Worm (Caenorhabditis elegans) whole organism, L4 larva: ENCODE measurements around the gene ccpp-6.

Experiments used
- F10B5.3 ChIP-seq: sonication (generic microtip); optimal IDR thresholded peaks from 2 replicates; lab custom pipeline; 2016; ENCODE audit warnings: mild to moderate bottlenecking, missing genetic modification characterization, missing compliant biosample characterization
- F26F4.8 ChIP-seq: fragments of 200-800 bp; sonication (Bioruptor generic); conservative IDR thresholded peaks from 2 replicates; pipeline ENCODE4 v1.3.6; 2022; ENCODE audit warnings: missing genetic modification characterization, missing compliant biosample characterization
- R02D3.7 ChIP-seq: fragments of 150-350 bp; sonication (generic microtip); optimal IDR thresholded peaks from 3 replicates; lab custom pipeline; 2014; ENCODE audit warnings: missing biosample characterization, missing genetic modification characterization
- Y105C5A.15 ChIP-seq: fragments of 200-800 bp; sonication (Bioruptor generic); IDR thresholded peaks from 2 replicates; pipeline ENCODE4 v1.3.6; 2022; ENCODE audit warnings: missing genetic modification characterization, missing compliant biosample characterization
- Y48G9A.11 ChIP-seq: fragments of 200-800 bp; sonication (Bioruptor generic); IDR thresholded peaks from 2 replicates; pipeline ENCODE4 v1.3.6; 2022; ENCODE audit warnings: missing genetic modification reagents, missing genetic modification characterization, missing compliant biosample characterization
- ZK337.2 ChIP-seq: fragments of 200-800 bp; sonication (Bioruptor generic); IDR thresholded peaks from 2 replicates; pipeline ENCODE4 v1.3.6; 2022; ENCODE audit warnings: missing genetic modification reagents, missing genetic modification characterization, missing compliant biosample characterization
- ZK546.5 ChIP-seq, 2 experiments: sonication (generic microtip); optimal IDR thresholded peaks; 2 replicates each; lab custom pipeline; 2017; ENCODE audit warnings: missing biosample characterization in 2 of 2, missing genetic modification characterization in 2 of 2
- ceh-28 ChIP-seq: fragments of 150-350 bp; optimal IDR thresholded peaks from 2 replicates; lab custom pipeline; 2014; ENCODE audit warnings: missing biosample characterization, missing genetic modification reagents, missing genetic modification characterization
- ceh-32 ChIP-seq: sonication (generic microtip); optimal IDR thresholded peaks from 2 replicates; lab custom pipeline; 2016; ENCODE audit warnings: mild to moderate bottlenecking, missing genetic modification characterization, missing compliant biosample characterization; ENCODE audit not compliant: poor library complexity
- ces-1 ChIP-seq: fragments of 150-350 bp; sonication (generic microtip); optimal IDR thresholded peaks from 4 replicates; lab custom pipeline; 2014; ENCODE audit warnings: missing biosample characterization, missing genetic modification reagents, missing genetic modification characterization
- ctbp-1 ChIP-seq: fragments of 200-800 bp; sonication (Bioruptor generic); IDR thresholded peaks from 2 replicates; pipeline ENCODE4 v1.3.6; 2022; ENCODE audit warnings: missing genetic modification reagents, missing genetic modification characterization, missing compliant biosample characterization
- daf-8 ChIP-seq: fragments of 200-800 bp; sonication (Bioruptor generic); IDR thresholded peaks from 2 replicates; pipeline ENCODE4 v1.3.6; 2022; ENCODE audit warnings: missing genetic modification characterization, missing compliant biosample characterization
- dmd-8 ChIP-seq: fragments of 200-800 bp; sonication (Bioruptor generic); IDR thresholded peaks from 2 replicates; pipeline ENCODE4 v1.3.6; 2022; ENCODE audit warnings: missing genetic modification characterization, missing compliant biosample characterization
- dmd-9 ChIP-seq: fragments of 200-800 bp; sonication (Bioruptor generic); IDR thresholded peaks from 2 replicates; pipeline ENCODE4 v1.3.6; 2022; ENCODE audit warnings: missing genetic modification reagents, missing genetic modification characterization, missing compliant biosample characterization
- dpl-1 ChIP-seq: fragments of 150-350 bp; optimal IDR thresholded peaks from 2 replicates; lab custom pipeline; 2014; ENCODE audit warnings: missing biosample characterization, missing genetic modification reagents, missing genetic modification characterization
- egl-43 ChIP-seq: fragments of 200-800 bp; sonication (Bioruptor generic); IDR thresholded peaks from 2 replicates; pipeline ENCODE4 v1.3.6; 2022; ENCODE audit warnings: missing genetic modification reagents, missing genetic modification characterization, missing compliant biosample characterization
- hlh-11 ChIP-seq: fragments of 200-800 bp; sonication (Bioruptor generic); optimal IDR thresholded peaks from 2 replicates; lab custom pipeline; 2018; ENCODE audit warnings: mild to moderate bottlenecking, missing genetic modification characterization, missing compliant biosample characterization
- hlh-30 ChIP-seq: sonication (generic microtip); optimal IDR thresholded peaks from 2 replicates; lab custom pipeline; 2017; ENCODE audit warnings: antibody characterized with exemption, mild to moderate bottlenecking, missing genetic modification characterization, missing compliant biosample characterization; ENCODE audit not compliant: insufficient read depth
- jun-1 ChIP-seq: fragments of 150-350 bp; optimal IDR thresholded peaks from 2 replicates; lab custom pipeline; 2014; ENCODE audit warnings: missing biosample characterization, missing genetic modification reagents, missing genetic modification characterization
- lim-7 ChIP-seq: fragments of 200-800 bp; sonication (Bioruptor generic); IDR thresholded peaks from 2 replicates; pipeline ENCODE4 v1.3.6; 2022; ENCODE audit warnings: missing genetic modification characterization, missing compliant biosample characterization
- lin-15B ChIP-seq: fragments of 150-350 bp; sonication (generic microtip); optimal IDR thresholded peaks from 3 replicates; lab custom pipeline; 2014; ENCODE audit warnings: missing biosample characterization, missing genetic modification characterization
- lin-29 ChIP-seq: fragments of 200-800 bp; sonication (Bioruptor generic); IDR thresholded peaks from 2 replicates; pipeline ENCODE4 v1.3.6; 2022; ENCODE audit warnings: missing genetic modification reagents, missing genetic modification characterization, missing compliant biosample characterization
- lin-38 ChIP-seq: fragments of 200-800 bp; sonication (Bioruptor generic); IDR thresholded peaks from 2 replicates; pipeline ENCODE4 v1.3.6; 2022; ENCODE audit warnings: missing genetic modification reagents, missing genetic modification characterization, missing compliant biosample characterization
- lin-39 ChIP-seq: fragments of 150-350 bp; optimal IDR thresholded peaks from 2 replicates; lab custom pipeline; 2014; ENCODE audit warnings: missing biosample characterization, missing genetic modification reagents, missing genetic modification characterization
- lir-3 ChIP-seq: sonication (generic microtip); optimal IDR thresholded peaks from 2 replicates; lab custom pipeline; 2016; ENCODE audit warnings: mild to moderate bottlenecking, missing genetic modification characterization, missing compliant biosample characterization
- lsy-2 ChIP-seq, 2 experiments: fragments of 150-350 bp in 1 of 2; sonication (generic microtip) in 1 of 2; optimal IDR thresholded peaks; 2 replicates each; lab custom pipeline; 2014 to 2017; ENCODE audit warnings: missing biosample characterization in 2 of 2, missing genetic modification characterization in 2 of 2
- mxl-2 ChIP-seq: fragments of 200-800 bp; sonication (Bioruptor generic); conservative IDR thresholded peaks from 2 replicates; pipeline ENCODE4 v1.3.6; 2022; ENCODE audit warnings: missing genetic modification reagents, missing genetic modification characterization, missing compliant biosample characterization
- nhr-102 ChIP-seq: sonication (generic microtip); optimal IDR thresholded peaks from 2 replicates; lab custom pipeline; 2016; ENCODE audit warnings: mild to moderate bottlenecking, missing genetic modification characterization, moderate library complexity, missing compliant biosample characterization
- nhr-11 ChIP-seq: fragments of 150-350 bp; optimal IDR thresholded peaks from 2 replicates; lab custom pipeline; 2014; ENCODE audit warnings: missing biosample characterization, missing genetic modification characterization
- nhr-111 ChIP-seq: fragments of 200-800 bp; sonication (Bioruptor generic); optimal IDR thresholded peaks from 2 replicates; lab custom pipeline; 2018; ENCODE audit warnings: mild to moderate bottlenecking, missing genetic modification characterization, missing compliant biosample characterization
- nhr-237 ChIP-seq: sonication (generic microtip); optimal IDR thresholded peaks from 2 replicates; lab custom pipeline; 2017; ENCODE audit warnings: missing biosample characterization, missing genetic modification characterization
- nhr-28 ChIP-seq: fragments of 150-350 bp; optimal IDR thresholded peaks from 2 replicates; lab custom pipeline; 2014; ENCODE audit warnings: missing biosample characterization, missing genetic modification characterization
- nhr-76 ChIP-seq: fragments of 150-350 bp; optimal IDR thresholded peaks from 2 replicates; lab custom pipeline; 2014; ENCODE audit warnings: missing biosample characterization, missing genetic modification characterization
- php-3 ChIP-seq: fragments of 200-800 bp; sonication (Bioruptor generic); IDR thresholded peaks from 2 replicates; pipeline ENCODE4 v1.3.6; 2022; ENCODE audit warnings: missing genetic modification reagents, missing genetic modification characterization, missing compliant biosample characterization
- sdz-12 ChIP-seq: fragments of 200-800 bp; sonication (Bioruptor generic); optimal IDR thresholded peaks from 2 replicates; lab custom pipeline; 2018; ENCODE audit warnings: mild to moderate bottlenecking, missing genetic modification characterization, missing compliant biosample characterization
- set-16 ChIP-seq: fragments of 200-800 bp; sonication (Bioruptor generic); IDR thresholded peaks from 2 replicates; pipeline ENCODE4 v1.3.6; 2022; ENCODE audit warnings: missing genetic modification reagents, missing genetic modification characterization, missing compliant biosample characterization
- skn-1 ChIP-seq: fragments of 150-350 bp; optimal IDR thresholded peaks from 2 replicates; lab custom pipeline; 2014; ENCODE audit warnings: missing biosample characterization, missing genetic modification characterization
- tag-97 ChIP-seq: fragments of 200-800 bp; sonication (Bioruptor generic); IDR thresholded peaks from 2 replicates; pipeline ENCODE4 v1.3.6; 2022; ENCODE audit warnings: missing genetic modification characterization, missing compliant biosample characterization
- tra-1 ChIP-seq: fragments of 200-800 bp; sonication (Bioruptor generic); IDR thresholded peaks from 2 replicates; pipeline ENCODE4 v1.3.6; 2022; ENCODE audit warnings: missing genetic modification reagents, missing genetic modification characterization, missing compliant biosample characterization
- unc-39 ChIP-seq: sonication (generic microtip); optimal IDR thresholded peaks from 2 replicates; lab custom pipeline; 2017; ENCODE audit warnings: missing biosample characterization, missing genetic modification characterization
- unc-62 ChIP-seq, 3 experiments: fragments of 150-350 bp in 1 of 3; sonication (generic microtip); optimal IDR thresholded peaks in 2 of 3; peaks in 1 of 3; 1 replicate in 1 of 3; 2 replicates in 2 of 3; lab custom pipeline; 2014 to 2017; ENCODE audit warnings: missing biosample characterization in 3 of 3, missing genetic modification characterization in 3 of 3, missing genetic modification reagents in 3 of 3, missing genotype in 1 of 3
- zfp-3 ChIP-seq: fragments of 200-800 bp; sonication (Bioruptor generic); conservative IDR thresholded peaks from 2 replicates; pipeline ENCODE4 v1.3.6; 2022; ENCODE audit warnings: missing genetic modification reagents, missing genetic modification characterization, missing compliant biosample characterization

Gene ccpp-6

ce11 chrII:5379614-5380077 lies 7.5 kb downstream of the ccpp-6 start, which contains the start of gene pkc-3 (continued):
- no peak for TF ChIP-seq ZK337.2 (GFP tag; lab: Robert Waterston, UW)
- TF ChIP-seq ZK546.5 (tag; optimal IDR thresholded peaks at IDR 0.05; lab: Kevin White, UChicago) = no peak
- TF ChIP-seq dmd-8 = 0 out of 2 replicates have a peak, but pooled peaks have one; percentile 52
- no peak for TF ChIP-seq nhr-237 (tag; lab: Kevin White, UChicago)
- TF ChIP-seq lin-38 = peak; percentile 79
- TF ChIP-seq F10B5.3 (tag; lab: Kevin White, UChicago) = no peak
- TF ChIP-seq Y48G9A.11 (GFP tag; lab: Robert Waterston, UW) = no peak

- TF ChIP-seq ZK337.2 (GFP tag; lab: Robert Waterston, UW) (no peak), zfp-3 (GFP tag; lab: Robert Waterston, UW) (no peak), F26F4.8 (GFP tag; lab: Robert Waterston, UW) (no peak), ces-1 (no peak), lim-7 (GFP tag; lab: Robert Waterston, UW) (no peak), nhr-76 (tag; lab: Kevin White, UChicago) (no peak), tra-1 (no peak), mxl-2 (GFP tag; lab: Robert Waterston, UW) (no peak), nhr-111 (GFP tag; lab: Kevin White, UChicago) (no peak), ctbp-1 (GFP tag; lab: Robert Waterston, UW) (no peak), ZK546.5 (tag; optimal IDR thresholded peaks at IDR 0.05; lab: Kevin White, UChicago) (no peak), lsy-2 (tag; optimal IDR thresholded peaks at IDR 0.05; lab: Kevin White, UChicago) (peak in 1 of 2 experiments; percentile 11), nhr-102 (tag; lab: Kevin White, UChicago) (no peak), hlh-11 (tag; lab: Kevin White, UChicago) (peak; percentile 1), dmd-9 (no peak), Y105C5A.15 (GFP tag; lab: Robert Waterston, UW) (no peak), ceh-28 (tag; lab: Kevin White, UChicago) (no peak), jun-1 (tag; lab: Kevin White, UChicago) (no peak), lin-15B (tag; lab: Kevin White, UChicago) (no peak), lin-39 (no peak), ceh-32 (tag; lab: Kevin White, UChicago) (no peak), nhr-237 (tag; lab: Kevin White, UChicago) (no peak), nhr-28 (tag; lab: Kevin White, UChicago) (peak; percentile 44), tag-97 (GFP tag; lab: Robert Waterston, UW) (no peak), lin-29 (GFP tag; lab: Robert Waterston, UW) (no peak), nhr-11 (tag; lab: Kevin White, UChicago) (no peak), skn-1 (tag; lab: Kevin White, UChicago) (no peak), R02D3.7 (no peak), hlh-30 (tag; lab: Kevin White, UChicago) (peak; percentile 50), sdz-12 (no peak), set-16 (GFP tag; lab: Robert Waterston, UW) (no peak), php-3 (no peak), daf-8 (GFP tag; lab: Robert Waterston, UW) (no peak), lir-3 (tag; lab: Kevin White, UChicago) (no peak), egl-43 (no peak), F10B5.3 (tag; lab: Kevin White, UChicago) (no peak), unc-62 (GFP tag; optimal IDR thresholded peaks at IDR 0.05 in 1 of 2; lab: Kevin White, UChicago) (peak in 1 of 2 experiments; percentile 49), unc-62 (tag; optimal IDR thresholded peaks at IDR 0.05; lab: Kevin White, UChicago) (no peak), unc-39 (tag; lab: Kevin White, UChicago) (no peak), dpl-1 (no peak)
Measured at ce11 chrII:5378239-5378521, 8.9 kb downstream of the ccpp-6 start.
